Worm (Caenorhabditis elegans) whole organism, L1 larva: Measurements from ENCODE around the gene C30G7.3.

Experiments used
- C04F5.9 ChIP-seq: sonication (generic microtip); optimal IDR thresholded peaks from 2 replicates; lab custom pipeline; 2016; ENCODE audit warnings: missing genetic modification characterization, missing compliant biosample characterization
- aha-1 ChIP-seq: fragments of 150-350 bp; optimal IDR thresholded peaks from 2 replicates; lab custom pipeline; 2014; ENCODE audit warnings: missing biosample characterization, missing genetic modification characterization
- alr-1 ChIP-seq: fragments of 200-800 bp; sonication (Bioruptor generic); optimal IDR thresholded peaks from 2 replicates; lab custom pipeline; 2018; ENCODE audit warnings: borderline replicate concordance, mild to moderate bottlenecking, missing genetic modification characterization, missing compliant biosample characterization
- blmp-1 ChIP-seq: fragments of 150-350 bp; optimal IDR thresholded peaks from 2 replicates; lab custom pipeline; 2014; ENCODE audit warnings: missing biosample characterization, missing genetic modification characterization
- ceh-63 ChIP-seq: fragments of 200-800 bp; sonication (Bioruptor generic); optimal IDR thresholded peaks from 2 replicates; lab custom pipeline; 2018; ENCODE audit warnings: mild to moderate bottlenecking, missing genetic modification characterization, missing compliant biosample characterization
- ceh-8 ChIP-seq: fragments of 200-800 bp; sonication (Bioruptor generic); optimal IDR thresholded peaks from 2 replicates; lab custom pipeline; 2018; ENCODE audit warnings: mild to moderate bottlenecking, missing genetic modification characterization, moderate library complexity, missing compliant biosample characterization
- ceh-82 ChIP-seq, 3 experiments: fragments of 150-350 bp in 1 of 3; sonication (generic microtip) in 2 of 3; optimal IDR thresholded peaks; 2 replicates each; lab custom pipeline; 2014 to 2017; ENCODE audit warnings: missing biosample characterization in 3 of 3, missing genetic modification characterization in 3 of 3
- dpl-1 ChIP-seq, 3 experiments: fragments of 150-350 bp in 2 of 3; sonication (generic microtip) in 1 of 3; optimal IDR thresholded peaks; 2 replicates each; lab custom pipeline; 2014 to 2017; ENCODE audit warnings: missing biosample characterization in 3 of 3, missing genetic modification characterization in 3 of 3, missing genetic modification reagents in 3 of 3
- efl-3 ChIP-seq: fragments of 200-800 bp; sonication (Bioruptor generic); optimal IDR thresholded peaks from 2 replicates; lab custom pipeline; 2018; ENCODE audit warnings: mild to moderate bottlenecking, missing genetic modification characterization, missing compliant biosample characterization
- elt-3 ChIP-seq, 6 experiments: fragments of 150-350 bp in 1 of 6; sonication (generic microtip); optimal IDR thresholded peaks; 2 replicates each; lab custom pipeline; 2017 to 2018; ENCODE audit warnings: missing biosample characterization in 6 of 6, missing genetic modification characterization in 6 of 6, inconsistent platforms in 1 of 6
- ets-5 ChIP-seq: fragments of 200-800 bp; sonication (Bioruptor generic); IDR thresholded peaks from 2 replicates; pipeline ENCODE4 v1.3.6; 2022; ENCODE audit warnings: missing genetic modification characterization, missing compliant biosample characterization
- fkh-10 ChIP-seq: sonication (generic microtip); optimal IDR thresholded peaks from 2 replicates; lab custom pipeline; 2017; ENCODE audit warnings: missing biosample characterization, missing genetic modification reagents, missing genetic modification characterization
- fkh-4 ChIP-seq: sonication (generic microtip); optimal IDR thresholded peaks from 2 replicates; lab custom pipeline; 2016; ENCODE audit warnings: missing compliant biosample characterization, missing genetic modification characterization, borderline replicate concordance
- fkh-8 ChIP-seq: sonication (generic microtip); optimal IDR thresholded peaks from 2 replicates; lab custom pipeline; 2016; ENCODE audit warnings: mild to moderate bottlenecking, missing genetic modification characterization, missing compliant biosample characterization
- lin-13 ChIP-seq: fragments of 150-350 bp; optimal IDR thresholded peaks from 2 replicates; lab custom pipeline; 2014; ENCODE audit warnings: missing biosample characterization, missing genetic modification reagents, missing genetic modification characterization
- lin-14 ChIP-seq: fragments of 200-800 bp; sonication (Bioruptor generic); optimal IDR thresholded peaks from 2 replicates; lab custom pipeline; 2018; ENCODE audit warnings: mild to moderate bottlenecking, missing genetic modification characterization, moderate library complexity, missing compliant biosample characterization
- lin-15B ChIP-seq: fragments of 150-350 bp; sonication (generic microtip); optimal IDR thresholded peaks from 3 replicates; lab custom pipeline; 2014; ENCODE audit warnings: missing biosample characterization, missing genetic modification characterization
- lin-35 ChIP-seq, 2 experiments: fragments of 150-350 bp; optimal IDR thresholded peaks; 2 replicates each; lab custom pipeline; 2014; ENCODE audit warnings: missing biosample characterization in 2 of 2, missing genetic modification characterization in 2 of 2, missing genetic modification reagents in 2 of 2
- nhr-11 ChIP-seq: fragments of 150-350 bp; optimal IDR thresholded peaks from 2 replicates; lab custom pipeline; 2014; ENCODE audit warnings: missing biosample characterization, missing genetic modification characterization
- nhr-28 ChIP-seq: fragments of 150-350 bp; optimal IDR thresholded peaks from 2 replicates; lab custom pipeline; 2014; ENCODE audit warnings: missing biosample characterization, missing genetic modification characterization
- nhr-71 ChIP-seq: sonication (generic microtip); optimal IDR thresholded peaks from 2 replicates; lab custom pipeline; 2016; ENCODE audit warnings: mild to moderate bottlenecking, missing genetic modification characterization, moderate library complexity, missing compliant biosample characterization
- nhr-77 ChIP-seq: fragments of 150-350 bp; optimal IDR thresholded peaks from 2 replicates; lab custom pipeline; 2014; ENCODE audit warnings: missing biosample characterization, missing genetic modification characterization
- nhr-85 ChIP-seq: sonication (generic microtip); peaks from one replicate; lab custom pipeline; 2016; ENCODE audit warnings: missing genetic modification characterization, inconsistent platforms, missing compliant biosample characterization
- nhr-90 ChIP-seq: sonication (generic microtip); optimal IDR thresholded peaks from 2 replicates; lab custom pipeline; 2016; ENCODE audit warnings: mild to moderate bottlenecking, missing genetic modification characterization, missing compliant biosample characterization; ENCODE audit not compliant: poor library complexity
- pag-3 ChIP-seq: sonication (generic microtip); optimal IDR thresholded peaks from 2 replicates; lab custom pipeline; 2017; ENCODE audit warnings: missing genetic modification characterization, mild to moderate bottlenecking, missing compliant biosample characterization, antibody characterized with exemption, borderline replicate concordance; ENCODE audit not compliant: insufficient read depth
- pax-3 ChIP-seq: fragments of 200-800 bp; sonication (Bioruptor generic); optimal IDR thresholded peaks from 2 replicates; lab custom pipeline; 2018; ENCODE audit warnings: mild to moderate bottlenecking, missing genetic modification characterization, moderate library complexity, missing compliant biosample characterization
- pqm-1 ChIP-seq: sonication (generic microtip); optimal IDR thresholded peaks from 3 replicates; lab custom pipeline; 2017; ENCODE audit warnings: missing biosample characterization, missing genetic modification characterization
- skn-1 ChIP-seq: fragments of 150-350 bp; optimal IDR thresholded peaks from 2 replicates; lab custom pipeline; 2014; ENCODE audit warnings: missing biosample characterization, missing genetic modification characterization
- snpc-4 ChIP-seq: fragments of 150-350 bp; optimal IDR thresholded peaks from 2 replicates; lab custom pipeline; 2014; ENCODE audit warnings: missing biosample characterization, missing genetic modification characterization
- snu-23 ChIP-seq: sonication (generic microtip); optimal IDR thresholded peaks from 2 replicates; lab custom pipeline; 2016; ENCODE audit warnings: missing genetic modification characterization, missing compliant biosample characterization
- tbx-2 ChIP-seq: sonication (generic microtip); optimal IDR thresholded peaks from 2 replicates; lab custom pipeline; 2016; ENCODE audit warnings: missing genetic modification characterization, missing compliant biosample characterization
- tlp-1 ChIP-seq: fragments of 150-350 bp; optimal IDR thresholded peaks from 2 replicates; lab custom pipeline; 2014; ENCODE audit warnings: missing biosample characterization, missing genetic modification characterization
- unc-130 ChIP-seq: fragments of 150-350 bp; optimal IDR thresholded peaks from 2 replicates; lab custom pipeline; 2017; ENCODE audit warnings: missing biosample characterization, missing genetic modification characterization, inconsistent platforms
- unc-86 ChIP-seq: sonication (generic microtip); optimal IDR thresholded peaks from 2 replicates; lab custom pipeline; 2016; ENCODE audit warnings: missing genetic modification characterization, missing compliant biosample characterization
- vab-15 ChIP-seq: sonication (generic microtip); optimal IDR thresholded peaks from 2 replicates; lab custom pipeline; 2017; ENCODE audit warnings: missing genotype, mild to moderate bottlenecking, missing genetic modification characterization, missing compliant biosample characterization
- zag-1 ChIP-seq: fragments of 150-350 bp; optimal IDR thresholded peaks from 2 replicates; lab custom pipeline; 2014; ENCODE audit warnings: missing biosample characterization, missing genetic modification characterization
- zip-4 ChIP-seq: fragments of 200-800 bp; sonication (Bioruptor generic); optimal IDR thresholded peaks from 2 replicates; lab custom pipeline; 2018; ENCODE audit warnings: mild to moderate bottlenecking, missing genetic modification characterization, moderate library complexity, missing compliant biosample characterization
- ztf-11 ChIP-seq, 2 experiments: sonication (generic microtip); optimal IDR thresholded peaks; 2 replicates each; lab custom pipeline; 2016 to 2017; ENCODE audit warnings: missing genetic modification characterization in 2 of 2, missing biosample characterization in 1 of 2, missing compliant biosample characterization in 1 of 2

The C30G7.3 gene

ce11 chrV:14907445-14907844, 38.1 kb downstream of the C30G7.3 start:
- TF ChIP-seq pqm-1 (tag; lab: Kevin White, UChicago) (no peak), elt-3 (tag; optimal IDR thresholded peaks at IDR 0.05; lab: Kevin White, UChicago) (no peak), fkh-8 (no peak), nhr-71 (tag; lab: Kevin White, UChicago) (no peak), zag-1 (tag; lab: Kevin White, UChicago) (no peak), zip-4 (GFP tag; lab: Kevin White, UChicago) (no peak), efl-3 (GFP tag; lab: Kevin White, UChicago) (no peak), fkh-10 (no peak), lin-15B (tag; lab: Kevin White, UChicago) (no peak), alr-1 (tag; lab: Kevin White, UChicago) (no peak), fkh-4 (no peak), pag-3 (no peak), lin-35 (GFP tag; optimal IDR thresholded peaks at IDR 0.05; lab: Kevin White, UChicago) (no peak), snpc-4 (tag; lab: Kevin White, UChicago) (no peak), ceh-8 (GFP tag; lab: Kevin White, UChicago) (no peak), tlp-1 (no peak), nhr-11 (tag; lab: Kevin White, UChicago) (no peak), unc-130 (no peak), nhr-28 (tag; lab: Kevin White, UChicago) (no peak)
- TF ChIP-seq, all 84 proteins: peak for 0

- TF ChIP-seq skn-1 (no peak), pax-3 (tag; lab: Kevin White, UChicago) (no peak), efl-3 (GFP tag; lab: Kevin White, UChicago) (no peak), aha-1 (tag; lab: Kevin White, UChicago) (no peak), nhr-85 (tag; lab: Kevin White, UChicago) (no peak), pqm-1 (tag; lab: Kevin White, UChicago) (no peak), vab-15 (tag; lab: Kevin White, UChicago) (no peak), zag-1 (tag; lab: Kevin White, UChicago) (no peak), C04F5.9 (tag; lab: Kevin White, UChicago) (no peak), unc-86 (tag; lab: Kevin White, UChicago) (no peak), nhr-77 (tag; lab: Kevin White, UChicago) (no peak), blmp-1 (tag; lab: Kevin White, UChicago) (no peak), fkh-8 (no peak), ets-5 (GFP tag; lab: Robert Waterston, UW) (no peak), ztf-11 (tag; optimal IDR thresholded peaks at IDR 0.05; lab: Kevin White, UChicago) (no peak), fkh-4 (no peak), elt-3 (tag; optimal IDR thresholded peaks at IDR 0.05; lab: Kevin White, UChicago) (no peak)
Observed at ce11 chrV:14900905-14901304, 44.6 kb downstream of the C30G7.3 start.

ce11 chrV:14899545-14899944, 46.0 kb downstream of the C30G7.3 start, which contains the start of gene H12D21.10:
Gene H12D21.10 (plus strand): TSS chrV:14899804.
- TF ChIP-seq fkh-4, result no peak
- peak; percentile 61 for TF ChIP-seq lin-14 (GFP tag; lab: Kevin White, UChicago)

ce11 chrV:14897731-14898130, 47.8 kb downstream of the C30G7.3 start, which contains the start of gene H12D21.6:
Gene H12D21.6 (minus strand): TSS chrV:14897831.
- TF ChIP-seq snu-23 (GFP tag; lab: Kevin White, UChicago) (no peak), C04F5.9 (tag; lab: Kevin White, UChicago) (no peak), pax-3 (tag; lab: Kevin White, UChicago) (no peak), ceh-63 (GFP tag; lab: Kevin White, UChicago) (no peak), nhr-90 (no peak), lin-13 (no peak), ztf-11 (tag; optimal IDR thresholded peaks at IDR 0.05; lab: Kevin White, UChicago) (no peak), vab-15 (tag; lab: Kevin White, UChicago) (no peak), ceh-82 (tag; optimal IDR thresholded peaks at IDR 0.05; lab: Kevin White, UChicago) (no peak), tbx-2 (tag; lab: Kevin White, UChicago) (no peak), snpc-4 (tag; lab: Kevin White, UChicago) (no peak), dpl-1 (GFP tag; optimal IDR thresholded peaks at IDR 0.05; lab: Kevin White, UChicago) (no peak)
